Fruit fly (Drosophila melanogaster) whole organism, prepupa: ENCODE measurements around the gene meng.

Source experiments
- CG31627 ChIP-seq: fragments of 200-800 bp; sonication (Bioruptor generic); optimal IDR thresholded peaks from 3 replicates; lab custom pipeline; 2016; ENCODE audit warnings: missing biosample characterization, missing genetic modification characterization
- Eip75B ChIP-seq: fragments of 200-800 bp; sonication (Bioruptor generic); optimal IDR thresholded peaks from 3 replicates; lab custom pipeline; 2016; ENCODE audit warnings: missing biosample characterization, missing genetic modification characterization
- Ets96B ChIP-seq: fragments of 200-800 bp; optimal IDR thresholded peaks from 2 replicates; lab custom pipeline; 2019; ENCODE audit warnings: missing biosample characterization, mild to moderate bottlenecking, missing genetic modification characterization, moderate library complexity
- Hr38 ChIP-seq: sonication (Bioruptor generic); optimal IDR thresholded peaks from 2 replicates; lab custom pipeline; 2016; ENCODE audit warnings: missing biosample characterization, missing genetic modification characterization
- Sox15 ChIP-seq: fragments of 200-800 bp; sonication (Bioruptor generic); optimal IDR thresholded peaks from 3 replicates; lab custom pipeline; 2016; ENCODE audit warnings: missing biosample characterization, missing genetic modification characterization

DNA sequence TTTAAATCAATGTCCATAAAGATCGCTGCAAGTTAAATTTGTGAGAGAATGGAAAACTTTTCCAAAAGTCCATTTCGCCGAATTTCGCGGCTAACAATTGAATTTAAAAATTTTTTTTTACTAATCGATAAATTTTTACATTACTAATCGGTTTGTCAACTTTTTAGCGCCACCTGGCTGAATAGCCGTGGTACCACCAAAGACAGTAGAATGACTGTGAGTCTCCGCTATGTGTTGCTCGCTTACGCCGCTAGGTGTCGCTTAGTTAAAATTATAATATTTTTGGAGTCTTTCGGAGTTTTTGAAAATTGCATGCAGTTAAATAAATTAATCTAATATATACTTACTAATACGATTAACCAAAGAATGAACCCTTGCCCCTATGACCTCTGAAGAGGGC is 55.1 kb downstream of the meng start:
- TF ChIP-seq Hr38 (GFP tag; lab: Kevin White, UChicago) (no peak), Ets96B (tag; lab: Kevin White, UChicago) (no peak), CG31627 (GFP tag; lab: Kevin White, UChicago) (peak; percentile 51), Sox15 (GFP tag; lab: Kevin White, UChicago) (no peak), Eip75B (GFP tag; lab: Kevin White, UChicago) (no peak)
